Worm (Caenorhabditis elegans) whole organism, young adult: ENCODE measurements around the gene K04C2.7.

ENCODE experiments used
- B0261.1 ChIP-seq: sonication (generic microtip); optimal IDR thresholded peaks from 2 replicates; lab custom pipeline; 2016; ENCODE audit warnings: mild to moderate bottlenecking, missing genetic modification characterization, moderate library complexity, missing compliant biosample characterization
- B0336.3 ChIP-seq: fragments of 200-800 bp; sonication (Bioruptor generic); IDR thresholded peaks from 2 replicates; pipeline ENCODE4 v1.3.6; 2022; ENCODE audit warnings: missing genetic modification characterization, missing compliant biosample characterization
- C17E4.6 ChIP-seq: fragments of 200-800 bp; sonication (Bioruptor generic); IDR thresholded peaks from 2 replicates; pipeline ENCODE4 v1.3.6; 2022; ENCODE audit warnings: missing genetic modification reagents, missing genetic modification characterization, missing compliant biosample characterization
- D2030.7 ChIP-seq: fragments of 200-800 bp; sonication (Bioruptor generic); IDR thresholded peaks from 2 replicates; pipeline ENCODE4 v1.3.6; 2022; ENCODE audit warnings: missing genetic modification reagents, missing genetic modification characterization, missing compliant biosample characterization
- F10E7.11 ChIP-seq: sonication (generic microtip); optimal IDR thresholded peaks from 2 replicates; lab custom pipeline; 2017; ENCODE audit warnings: mild to moderate bottlenecking, missing genetic modification characterization, moderate library complexity, missing compliant biosample characterization
- F22D6.2 ChIP-seq: sonication (generic microtip); optimal IDR thresholded peaks from 2 replicates; lab custom pipeline; 2016; ENCODE audit warnings: mild to moderate bottlenecking, missing genetic modification characterization, missing compliant biosample characterization
- F49E8.2 ChIP-seq: sonication (generic microtip); optimal IDR thresholded peaks from 3 replicates; lab custom pipeline; 2017; ENCODE audit warnings: missing genetic modification characterization, mild to moderate bottlenecking, missing compliant biosample characterization, antibody characterized with exemption, moderate library complexity; ENCODE audit not compliant: insufficient read depth
- F52B5.7 ChIP-seq: sonication (generic microtip); optimal IDR thresholded peaks from 2 replicates; lab custom pipeline; 2016; ENCODE audit warnings: mild to moderate bottlenecking, missing genetic modification characterization, missing compliant biosample characterization
- K11D2.4 ChIP-seq: fragments of 200-800 bp; sonication (Bioruptor generic); IDR thresholded peaks from 2 replicates; pipeline ENCODE4 v1.3.6; 2022; ENCODE audit warnings: missing genetic modification reagents, missing genetic modification characterization, missing compliant biosample characterization
- Y67H2A.10 ChIP-seq: fragments of 200-800 bp; sonication (Bioruptor generic); conservative IDR thresholded peaks from 2 replicates; pipeline ENCODE4 v1.3.6; 2022; ENCODE audit warnings: missing genetic modification reagents, missing genetic modification characterization, missing compliant biosample characterization
- Y95B8A.8 ChIP-seq: fragments of 200-800 bp; sonication (Bioruptor generic); IDR thresholded peaks from 2 replicates; pipeline ENCODE4 v1.3.6; 2022; ENCODE audit warnings: missing genetic modification reagents, missing genetic modification characterization, missing compliant biosample characterization
- ZK185.1 ChIP-seq: sonication (generic microtip); optimal IDR thresholded peaks from 2 replicates; lab custom pipeline; 2016; ENCODE audit warnings: mild to moderate bottlenecking, missing genetic modification characterization, missing compliant biosample characterization; ENCODE audit not compliant: poor library complexity, severe bottlenecking
- ama-1 ChIP-seq, 3 experiments: fragments of 150-350 bp in 1 of 3; sonication (generic microtip) in 2 of 3; optimal IDR thresholded peaks; 2 replicates each; lab custom pipeline; 2014 to 2018; ENCODE audit warnings: missing biosample characterization in 2 of 3, missing genetic modification characterization in 2 of 3, missing genetic modification reagents in 2 of 3
- aptf-2 ChIP-seq: fragments of 200-800 bp; sonication (Bioruptor generic); conservative IDR thresholded peaks from 2 replicates; pipeline ENCODE4 v1.3.6; 2022; ENCODE audit warnings: missing genetic modification reagents, missing genetic modification characterization, missing compliant biosample characterization
- atf-7 ChIP-seq: sonication (generic microtip); optimal IDR thresholded peaks from 2 replicates; lab custom pipeline; 2017; ENCODE audit warnings: mild to moderate bottlenecking, missing genetic modification characterization, missing compliant biosample characterization
- attf-5 ChIP-seq: fragments of 200-800 bp; sonication (Bioruptor generic); optimal IDR thresholded peaks from 2 replicates; lab custom pipeline; 2018; ENCODE audit warnings: mild to moderate bottlenecking, missing genetic modification characterization, missing compliant biosample characterization
- attf-6 ChIP-seq: fragments of 200-800 bp; sonication (Bioruptor generic); IDR thresholded peaks from 2 replicates; pipeline ENCODE4 v1.3.6; 2022; ENCODE audit warnings: missing genetic modification reagents, missing genetic modification characterization, missing compliant biosample characterization
- bed-1 ChIP-seq: fragments of 200-800 bp; sonication (Bioruptor generic); IDR thresholded peaks from 2 replicates; pipeline ENCODE4 v1.3.6; 2022; ENCODE audit warnings: missing genetic modification reagents, missing genetic modification characterization, missing compliant biosample characterization
- cebp-1 ChIP-seq, 2 experiments: fragments of 200-800 bp in 1 of 2; sonication (Bioruptor generic) in 1 of 2; sonication (generic microtip) in 1 of 2; IDR thresholded peaks in 1 of 2; optimal IDR thresholded peaks in 1 of 2; 2 replicates each; pipeline versions ENCODE4 v1.3.6 to Lab custom; 2017 to 2022; ENCODE audit warnings: missing compliant biosample characterization in 2 of 2, missing genetic modification characterization in 2 of 2, mild to moderate bottlenecking in 1 of 2, missing genetic modification reagents in 1 of 2, moderate library complexity in 1 of 2
- ceh-100 ChIP-seq: fragments of 200-800 bp; sonication (Bioruptor generic); IDR thresholded peaks from 2 replicates; pipeline ENCODE4 v1.3.6; 2022; ENCODE audit warnings: missing genetic modification reagents, missing genetic modification characterization, missing compliant biosample characterization
- ceh-27 ChIP-seq: fragments of 200-800 bp; sonication (Bioruptor generic); optimal IDR thresholded peaks from 2 replicates; lab custom pipeline; 2018; ENCODE audit warnings: mild to moderate bottlenecking, missing genetic modification characterization, moderate library complexity, missing compliant biosample characterization
- ceh-79 ChIP-seq: sonication (generic microtip); optimal IDR thresholded peaks from 2 replicates; lab custom pipeline; 2017; ENCODE audit warnings: mild to moderate bottlenecking, missing genetic modification characterization, missing compliant biosample characterization
- die-1 ChIP-seq: sonication (generic microtip); optimal IDR thresholded peaks from 2 replicates; lab custom pipeline; 2016; ENCODE audit warnings: missing genotype, mild to moderate bottlenecking, missing genetic modification characterization, missing compliant biosample characterization
- dpff-1 ChIP-seq: sonication (generic microtip); optimal IDR thresholded peaks from 2 replicates; lab custom pipeline; 2017; ENCODE audit warnings: mild to moderate bottlenecking, missing genetic modification characterization, missing compliant biosample characterization
- dpl-1 ChIP-seq: fragments of 150-350 bp; optimal IDR thresholded peaks from 2 replicates; lab custom pipeline; 2014; ENCODE audit warnings: missing biosample characterization, missing genetic modification reagents, missing genetic modification characterization
- efl-1 ChIP-seq: fragments of 150-350 bp; optimal IDR thresholded peaks from 2 replicates; lab custom pipeline; 2014; ENCODE audit warnings: missing biosample characterization, missing genetic modification reagents, missing genetic modification characterization
- egl-18 ChIP-seq: fragments of 200-800 bp; sonication (Bioruptor generic); IDR thresholded peaks from 2 replicates; pipeline ENCODE4 v1.3.6; 2022; ENCODE audit warnings: missing genetic modification reagents, missing genetic modification characterization, missing compliant biosample characterization
- egrh-3 ChIP-seq: fragments of 200-800 bp; sonication (Bioruptor generic); IDR thresholded peaks from 2 replicates; pipeline ENCODE4 v1.3.6; 2022; ENCODE audit warnings: missing genetic modification reagents, missing genetic modification characterization, missing compliant biosample characterization
- hlh-26 ChIP-seq: fragments of 200-800 bp; sonication (Bioruptor generic); conservative IDR thresholded peaks from 2 replicates; pipeline ENCODE4 v1.3.6; 2022; ENCODE audit warnings: missing genetic modification reagents, missing genetic modification characterization, missing compliant biosample characterization
- hsf-1 ChIP-seq: fragments of 200-800 bp; sonication (Bioruptor generic); IDR thresholded peaks from 2 replicates; pipeline ENCODE4 v1.3.6; 2022; ENCODE audit warnings: missing genetic modification reagents, missing genetic modification characterization, missing compliant biosample characterization
- let-607 ChIP-seq, 2 experiments: fragments of 200-800 bp in 1 of 2; sonication (Bioruptor generic) in 1 of 2; sonication (generic microtip) in 1 of 2; optimal IDR thresholded peaks; 2 replicates each; lab custom pipeline; 2016 to 2018; ENCODE audit warnings: mild to moderate bottlenecking in 2 of 2, missing compliant biosample characterization in 2 of 2, missing genetic modification characterization in 2 of 2, moderate library complexity in 2 of 2, missing genotype in 1 of 2
- lin-54 ChIP-seq: fragments of 200-800 bp; sonication (Bioruptor generic); optimal IDR thresholded peaks from 2 replicates; lab custom pipeline; 2018; ENCODE audit warnings: mild to moderate bottlenecking, missing genetic modification characterization, missing compliant biosample characterization
- madf-10 ChIP-seq: sonication (generic microtip); optimal IDR thresholded peaks from 2 replicates; lab custom pipeline; 2016; ENCODE audit warnings: mild to moderate bottlenecking, missing genetic modification characterization, missing compliant biosample characterization
- madf-8 ChIP-seq: fragments of 200-800 bp; sonication (Bioruptor generic); conservative IDR thresholded peaks from 2 replicates; pipeline ENCODE4 v1.3.6; 2022; ENCODE audit warnings: missing genetic modification reagents, missing genetic modification characterization, missing compliant biosample characterization
- mcd-1 ChIP-seq: fragments of 200-800 bp; sonication (Bioruptor generic); IDR thresholded peaks from 2 replicates; pipeline ENCODE4 v1.3.6; 2022; ENCODE audit warnings: missing genetic modification reagents, missing genetic modification characterization, missing compliant biosample characterization
- mes-4 ChIP-seq: sonication (generic microtip); optimal IDR thresholded peaks from 2 replicates; lab custom pipeline; 2016; ENCODE audit warnings: missing genotype, missing genetic modification characterization, missing compliant biosample characterization
- nhr-90 ChIP-seq: sonication (generic microtip); optimal IDR thresholded peaks from 2 replicates; lab custom pipeline; 2016; ENCODE audit warnings: missing genotype, mild to moderate bottlenecking, missing genetic modification characterization, missing compliant biosample characterization
- rec-8 ChIP-seq, 2 experiments: sonication (generic microtip); optimal IDR thresholded peaks; 2 replicates each; lab custom pipeline; 2016; ENCODE audit warnings: mild to moderate bottlenecking in 2 of 2, missing genetic modification characterization in 2 of 2, missing genetic modification reagents in 2 of 2, missing genotype in 2 of 2, missing biosample characterization in 1 of 2, missing compliant biosample characterization in 1 of 2, moderate library complexity in 1 of 2
- repo-1 ChIP-seq: sonication (generic microtip); optimal IDR thresholded peaks from 2 replicates; lab custom pipeline; 2017; ENCODE audit warnings: mild to moderate bottlenecking, missing genetic modification characterization, missing compliant biosample characterization
- sdz-38 ChIP-seq: sonication (generic microtip); optimal IDR thresholded peaks from 2 replicates; lab custom pipeline; 2016; ENCODE audit warnings: missing genotype, missing genetic modification characterization, missing compliant biosample characterization
- snpc-1.3 ChIP-seq: sonication (generic microtip); optimal IDR thresholded peaks from 2 replicates; lab custom pipeline; 2017; ENCODE audit warnings: missing genetic modification characterization, mild to moderate bottlenecking, missing compliant biosample characterization, antibody characterized with exemption, moderate library complexity, missing genotype, missing genetic modification reagents; ENCODE audit not compliant: insufficient read depth
- somi-1 ChIP-seq: fragments of 200-800 bp; sonication (Bioruptor generic); optimal IDR thresholded peaks from 2 replicates; lab custom pipeline; 2018; ENCODE audit warnings: mild to moderate bottlenecking, missing genetic modification characterization, missing compliant biosample characterization
- unc-62 ChIP-seq: fragments of 150-350 bp; optimal IDR thresholded peaks from 2 replicates; lab custom pipeline; 2014; ENCODE audit warnings: missing biosample characterization, missing genetic modification reagents, missing genetic modification characterization
- xnd-1 ChIP-seq: sonication (generic microtip); optimal IDR thresholded peaks from 2 replicates; lab custom pipeline; 2016; ENCODE audit warnings: missing genotype, missing genetic modification reagents, missing genetic modification characterization, missing compliant biosample characterization
- zfh-2 ChIP-seq: fragments of 200-800 bp; sonication (Bioruptor generic); conservative IDR thresholded peaks from 2 replicates; pipeline ENCODE4 v1.3.6; 2022; ENCODE audit warnings: missing genetic modification reagents, missing genetic modification characterization, missing compliant biosample characterization
- zim-3 ChIP-seq: sonication (generic microtip); optimal IDR thresholded peaks from 2 replicates; lab custom pipeline; 2017; ENCODE audit warnings: mild to moderate bottlenecking, missing genetic modification characterization, moderate library complexity, missing compliant biosample characterization
- ztf-25 ChIP-seq: fragments of 200-800 bp; sonication (Bioruptor generic); IDR thresholded peaks from 2 replicates; pipeline ENCODE4 v1.3.6; 2022; ENCODE audit warnings: missing genetic modification reagents, missing genetic modification characterization, missing compliant biosample characterization
- ztf-6 ChIP-seq: fragments of 200-800 bp; sonication (Bioruptor generic); IDR thresholded peaks from 2 replicates; pipeline ENCODE4 v1.3.6; 2022; ENCODE audit warnings: missing genetic modification reagents, missing genetic modification characterization, missing compliant biosample characterization

The K04C2.7 gene

DNA sequence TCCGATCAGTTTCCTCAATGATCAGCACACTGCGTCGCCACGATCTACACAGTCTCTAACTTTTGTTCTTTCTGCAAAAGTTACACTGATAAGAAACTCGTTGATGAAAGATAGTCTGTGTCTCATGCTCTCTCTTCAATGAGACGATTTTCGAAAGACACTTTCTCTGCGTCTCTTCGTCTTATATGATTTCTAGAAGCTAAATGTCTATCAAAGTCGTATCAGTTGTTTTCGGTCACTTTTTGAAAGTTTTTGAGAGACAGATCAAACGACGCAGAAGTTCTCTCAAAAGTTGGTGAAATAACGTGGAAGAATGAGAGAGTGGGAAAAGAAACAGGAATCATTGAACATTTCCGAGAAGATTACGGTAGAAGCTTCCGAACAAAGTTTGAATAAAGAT lies 14.3 kb downstream of the K04C2.7 start (continued):
- TF ChIP-seq die-1 (tag; lab: Kevin White, UChicago) (peak; percentile 8), bed-1 (no peak), lin-54 (GFP tag; lab: Kevin White, UChicago) (peak; percentile 47), dpl-1 (no peak), repo-1 (no peak), egl-18 (GFP tag; lab: Robert Waterston, UW) (no peak), sdz-38 (tag; lab: Kevin White, UChicago) (no peak), zfh-2 (GFP tag; lab: Robert Waterston, UW) (no peak), aptf-2 (GFP tag; lab: Robert Waterston, UW) (no peak), B0336.3 (GFP tag; lab: Robert Waterston, UW) (peak; percentile 75), somi-1 (GFP tag; lab: Kevin White, UChicago) (peak; percentile 58), attf-5 (GFP tag; lab: Kevin White, UChicago) (peak; percentile 42), zim-3 (no peak), B0261.1 (no peak), ceh-79 (tag; lab: Kevin White, UChicago) (no peak), mcd-1 (GFP tag; lab: Robert Waterston, UW) (peak; percentile 43; the same call in 1 of the 2 replicates), K11D2.4 (GFP tag; lab: Robert Waterston, UW) (no peak), nhr-90 (tag; lab: Kevin White, UChicago) (no peak), D2030.7 (no peak), F10E7.11 (tag; lab: Kevin White, UChicago) (no peak), let-607 (tag; optimal IDR thresholded peaks at IDR 0.05; lab: Kevin White, UChicago) (no peak), Y95B8A.8 (GFP tag; lab: Robert Waterston, UW) (no peak), snpc-1.3 (tag; lab: Kevin White, UChicago) (no peak), unc-62 (GFP tag; lab: Kevin White, UChicago) (peak; percentile 85), xnd-1 (tag; lab: Kevin White, UChicago) (no peak), rec-8 (tag; optimal IDR thresholded peaks at IDR 0.05; lab: Kevin White, UChicago) (no peak), ceh-100 (GFP tag; lab: Robert Waterston, UW) (no peak), ZK185.1 (tag; lab: Kevin White, UChicago) (no peak), ama-1 (optimal IDR thresholded peaks at IDR 0.05; lab: Kevin White, UChicago) (no peak), ama-1 (GFP tag; optimal IDR thresholded peaks at IDR 0.05; lab: Kevin White, UChicago) (peak in 1 of 2 experiments; percentile 51), C17E4.6 (no peak), hsf-1 (GFP tag; lab: Robert Waterston, UW) (no peak), hlh-26 (GFP tag; lab: Robert Waterston, UW) (no peak), F49E8.2 (tag; lab: Kevin White, UChicago) (no peak), cebp-1 (GFP tag; IDR thresholded peaks at IDR 0.05; lab: Robert Waterston, UW) (no peak), cebp-1 (tag; optimal IDR thresholded peaks at IDR 0.05; lab: Kevin White, UChicago) (peak; percentile 74), ceh-27 (no peak), Y67H2A.10 (GFP tag; lab: Robert Waterston, UW) (no peak), attf-6 (GFP tag; lab: Robert Waterston, UW) (no peak), ztf-25 (GFP tag; lab: Robert Waterston, UW) (no peak), ztf-6 (no peak), madf-10 (tag; lab: Kevin White, UChicago) (no peak), dpff-1 (tag; lab: Kevin White, UChicago) (no peak), atf-7 (tag; lab: Kevin White, UChicago) (peak; percentile 77), egrh-3 (GFP tag; lab: Robert Waterston, UW) (no peak), F52B5.7 (tag; lab: Kevin White, UChicago) (no peak), efl-1 (no peak), mes-4 (tag; lab: Kevin White, UChicago) (no peak), madf-8 (GFP tag; lab: Robert Waterston, UW) (no peak), F22D6.2 (tag; lab: Kevin White, UChicago) (no peak)
